Worm (Caenorhabditis elegans) whole organism, L1 larva: ENCODE measurements around the gene C09G9.1.

ENCODE experiments used
- F16B12.6 ChIP-seq: fragments of 150-350 bp; optimal IDR thresholded peaks from 2 replicates; lab custom pipeline; 2014; ENCODE audit warnings: missing biosample characterization, missing genetic modification characterization
- Y116A8C.19 ChIP-seq: sonication (generic microtip); optimal IDR thresholded peaks from 2 replicates; lab custom pipeline; 2016; ENCODE audit warnings: missing compliant biosample characterization, missing genetic modification characterization, borderline replicate concordance
- aly-2 ChIP-seq: fragments of 150-350 bp; optimal IDR thresholded peaks from 2 replicates; lab custom pipeline; 2014; ENCODE audit warnings: missing biosample characterization, missing genetic modification characterization
- ama-1 ChIP-seq: fragments of 150-350 bp; optimal IDR thresholded peaks from 2 replicates; lab custom pipeline; 2014
- blmp-1 ChIP-seq: fragments of 150-350 bp; optimal IDR thresholded peaks from 2 replicates; lab custom pipeline; 2014; ENCODE audit warnings: missing biosample characterization, missing genetic modification characterization
- ceh-63 ChIP-seq: fragments of 200-800 bp; sonication (Bioruptor generic); optimal IDR thresholded peaks from 2 replicates; lab custom pipeline; 2018; ENCODE audit warnings: mild to moderate bottlenecking, missing genetic modification characterization, missing compliant biosample characterization
- ceh-8 ChIP-seq: fragments of 200-800 bp; sonication (Bioruptor generic); optimal IDR thresholded peaks from 2 replicates; lab custom pipeline; 2018; ENCODE audit warnings: mild to moderate bottlenecking, missing genetic modification characterization, moderate library complexity, missing compliant biosample characterization
- ceh-82 ChIP-seq, 3 experiments: fragments of 150-350 bp in 1 of 3; sonication (generic microtip) in 2 of 3; optimal IDR thresholded peaks; 2 replicates each; lab custom pipeline; 2014 to 2017; ENCODE audit warnings: missing biosample characterization in 3 of 3, missing genetic modification characterization in 3 of 3
- ceh-88 ChIP-seq: fragments of 200-800 bp; sonication (Bioruptor generic); IDR thresholded peaks from 2 replicates; pipeline ENCODE4 v1.3.6; 2022; ENCODE audit warnings: missing genetic modification characterization, missing compliant biosample characterization
- ceh-90 ChIP-seq: sonication (generic microtip); optimal IDR thresholded peaks from 2 replicates; lab custom pipeline; 2016; ENCODE audit warnings: missing genetic modification characterization, missing compliant biosample characterization
- ces-1 ChIP-seq: fragments of 150-350 bp; optimal IDR thresholded peaks from 2 replicates; lab custom pipeline; 2014; ENCODE audit warnings: missing biosample characterization, missing genetic modification reagents, missing genetic modification characterization
- dpl-1 ChIP-seq, 3 experiments: fragments of 150-350 bp in 2 of 3; sonication (generic microtip) in 1 of 3; optimal IDR thresholded peaks; 2 replicates each; lab custom pipeline; 2014 to 2017; ENCODE audit warnings: missing biosample characterization in 3 of 3, missing genetic modification characterization in 3 of 3, missing genetic modification reagents in 3 of 3
- dsc-1 ChIP-seq: sonication (generic microtip); optimal IDR thresholded peaks from 2 replicates; lab custom pipeline; 2016; ENCODE audit warnings: mild to moderate bottlenecking, missing genetic modification characterization, missing compliant biosample characterization
- efl-1 ChIP-seq, 4 experiments: fragments of 150-350 bp; optimal IDR thresholded peaks in 3 of 4; peaks in 1 of 4; 1 replicate in 1 of 4; 2 replicates in 3 of 4; lab custom pipeline; 2014; ENCODE audit warnings: missing biosample characterization in 2 of 4, missing genetic modification characterization in 2 of 4, missing genetic modification reagents in 2 of 4
- egl-13 ChIP-seq: sonication (generic microtip); optimal IDR thresholded peaks from 2 replicates; lab custom pipeline; 2016; ENCODE audit warnings: missing genotype, missing genetic modification reagents, missing genetic modification characterization, missing compliant biosample characterization
- egl-27 ChIP-seq, 2 experiments: fragments of 150-350 bp in 1 of 2; sonication (generic microtip); optimal IDR thresholded peaks; 3 replicates each; lab custom pipeline; 2017 to 2018; ENCODE audit warnings: missing biosample characterization in 2 of 2, missing genetic modification characterization in 2 of 2, missing genetic modification reagents in 2 of 2
- elt-2 ChIP-seq: sonication (generic microtip); optimal IDR thresholded peaks from 2 replicates; lab custom pipeline; 2016; ENCODE audit warnings: missing genetic modification characterization, mild to moderate bottlenecking, inconsistent platforms, missing compliant biosample characterization, missing genetic modification reagents
- elt-3 ChIP-seq, 6 experiments: fragments of 150-350 bp in 1 of 6; sonication (generic microtip); optimal IDR thresholded peaks; 2 replicates each; lab custom pipeline; 2017 to 2018; ENCODE audit warnings: missing biosample characterization in 6 of 6, missing genetic modification characterization in 6 of 6, inconsistent platforms in 1 of 6
- fkh-10 ChIP-seq: sonication (generic microtip); optimal IDR thresholded peaks from 2 replicates; lab custom pipeline; 2017; ENCODE audit warnings: missing biosample characterization, missing genetic modification reagents, missing genetic modification characterization
- fos-1 ChIP-seq: fragments of 150-350 bp; optimal IDR thresholded peaks from 2 replicates; lab custom pipeline; 2014; ENCODE audit warnings: missing biosample characterization, missing genetic modification characterization
- grh-1 ChIP-seq: fragments of 200-800 bp; sonication (Bioruptor generic); IDR thresholded peaks from 2 replicates; pipeline ENCODE4 v1.3.6; 2022; ENCODE audit warnings: missing genetic modification reagents, missing genetic modification characterization, missing compliant biosample characterization
- hpl-2 ChIP-seq: fragments of 150-350 bp; optimal IDR thresholded peaks from 2 replicates; lab custom pipeline; 2014; ENCODE audit warnings: missing biosample characterization, missing genetic modification reagents, missing genetic modification characterization
- irx-1 ChIP-seq: sonication (generic microtip); optimal IDR thresholded peaks from 2 replicates; lab custom pipeline; 2016; ENCODE audit warnings: missing genetic modification characterization, missing compliant biosample characterization
- lin-13 ChIP-seq: fragments of 150-350 bp; optimal IDR thresholded peaks from 2 replicates; lab custom pipeline; 2014; ENCODE audit warnings: missing biosample characterization, missing genetic modification reagents, missing genetic modification characterization
- lin-14 ChIP-seq: fragments of 200-800 bp; sonication (Bioruptor generic); optimal IDR thresholded peaks from 2 replicates; lab custom pipeline; 2018; ENCODE audit warnings: mild to moderate bottlenecking, missing genetic modification characterization, moderate library complexity, missing compliant biosample characterization
- lin-39 ChIP-seq: fragments of 150-350 bp; optimal IDR thresholded peaks from 2 replicates; lab custom pipeline; 2014; ENCODE audit warnings: missing biosample characterization, missing genetic modification reagents, missing genetic modification characterization
- lsy-2 ChIP-seq, 2 experiments: fragments of 150-350 bp; optimal IDR thresholded peaks; 2 replicates each; lab custom pipeline; 2014; ENCODE audit warnings: missing biosample characterization in 2 of 2, missing genetic modification characterization in 2 of 2
- mab-9 ChIP-seq: fragments of 200-800 bp; sonication (Bioruptor generic); IDR thresholded peaks from 2 replicates; pipeline ENCODE4 v1.3.6; 2022; ENCODE audit warnings: missing genetic modification reagents, missing genetic modification characterization, missing compliant biosample characterization
- mdl-1 ChIP-seq, 2 experiments: fragments of 150-350 bp; optimal IDR thresholded peaks; 2 replicates each; lab custom pipeline; 2014 to 2017; ENCODE audit warnings: missing biosample characterization in 2 of 2, missing genetic modification characterization in 2 of 2, inconsistent platforms in 1 of 2
- mep-1 ChIP-seq: fragments of 150-350 bp; optimal IDR thresholded peaks from 2 replicates; lab custom pipeline; 2014; ENCODE audit warnings: missing biosample characterization, missing genetic modification characterization
- nhr-19 ChIP-seq: fragments of 200-800 bp; sonication (Bioruptor generic); conservative IDR thresholded peaks from 2 replicates; pipeline ENCODE4 v1.3.6; 2022; ENCODE audit warnings: missing genetic modification characterization, missing compliant biosample characterization
- nhr-20 ChIP-seq: sonication (generic microtip); optimal IDR thresholded peaks from 2 replicates; lab custom pipeline; 2016; ENCODE audit warnings: mild to moderate bottlenecking, missing genetic modification characterization, missing compliant biosample characterization
- nhr-28 ChIP-seq: fragments of 150-350 bp; optimal IDR thresholded peaks from 2 replicates; lab custom pipeline; 2014; ENCODE audit warnings: missing biosample characterization, missing genetic modification characterization
- nhr-47 ChIP-seq: sonication (generic microtip); optimal IDR thresholded peaks from 2 replicates; lab custom pipeline; 2016; ENCODE audit warnings: mild to moderate bottlenecking, missing genetic modification characterization, moderate library complexity, missing compliant biosample characterization
- nhr-71 ChIP-seq: sonication (generic microtip); optimal IDR thresholded peaks from 2 replicates; lab custom pipeline; 2016; ENCODE audit warnings: mild to moderate bottlenecking, missing genetic modification characterization, moderate library complexity, missing compliant biosample characterization
- nhr-77 ChIP-seq: fragments of 150-350 bp; optimal IDR thresholded peaks from 2 replicates; lab custom pipeline; 2014; ENCODE audit warnings: missing biosample characterization, missing genetic modification characterization
- nhr-85 ChIP-seq: sonication (generic microtip); peaks from one replicate; lab custom pipeline; 2016; ENCODE audit warnings: missing genetic modification characterization, inconsistent platforms, missing compliant biosample characterization
- nhr-90 ChIP-seq: sonication (generic microtip); optimal IDR thresholded peaks from 2 replicates; lab custom pipeline; 2016; ENCODE audit warnings: mild to moderate bottlenecking, missing genetic modification characterization, missing compliant biosample characterization; ENCODE audit not compliant: poor library complexity
- pax-3 ChIP-seq: fragments of 200-800 bp; sonication (Bioruptor generic); optimal IDR thresholded peaks from 2 replicates; lab custom pipeline; 2018; ENCODE audit warnings: mild to moderate bottlenecking, missing genetic modification characterization, moderate library complexity, missing compliant biosample characterization
- skn-1 ChIP-seq: fragments of 150-350 bp; optimal IDR thresholded peaks from 2 replicates; lab custom pipeline; 2014; ENCODE audit warnings: missing biosample characterization, missing genetic modification characterization
- snpc-4 ChIP-seq: fragments of 150-350 bp; optimal IDR thresholded peaks from 2 replicates; lab custom pipeline; 2014; ENCODE audit warnings: missing biosample characterization, missing genetic modification characterization
- snu-23 ChIP-seq: sonication (generic microtip); optimal IDR thresholded peaks from 2 replicates; lab custom pipeline; 2016; ENCODE audit warnings: missing genetic modification characterization, missing compliant biosample characterization
- sup-37 ChIP-seq: fragments of 200-800 bp; sonication (Bioruptor generic); optimal IDR thresholded peaks from 2 replicates; lab custom pipeline; 2018; ENCODE audit warnings: mild to moderate bottlenecking, missing genetic modification characterization, missing compliant biosample characterization
- swsn-7 ChIP-seq: sonication (generic microtip); optimal IDR thresholded peaks from 2 replicates; lab custom pipeline; 2016; ENCODE audit warnings: missing genetic modification characterization, missing compliant biosample characterization
- tlp-1 ChIP-seq: fragments of 150-350 bp; optimal IDR thresholded peaks from 2 replicates; lab custom pipeline; 2014; ENCODE audit warnings: missing biosample characterization, missing genetic modification characterization
- unc-30 ChIP-seq: sonication (generic microtip); optimal IDR thresholded peaks from 2 replicates; lab custom pipeline; 2017; ENCODE audit warnings: missing biosample characterization, missing genetic modification characterization
- unc-62 ChIP-seq: fragments of 150-350 bp; optimal IDR thresholded peaks from 2 replicates; lab custom pipeline; 2014; ENCODE audit warnings: missing biosample characterization, missing genetic modification reagents, missing genetic modification characterization
- unc-86 ChIP-seq: sonication (generic microtip); optimal IDR thresholded peaks from 2 replicates; lab custom pipeline; 2016; ENCODE audit warnings: missing genetic modification characterization, missing compliant biosample characterization
- xbp-1 ChIP-seq: sonication (generic microtip); optimal IDR thresholded peaks from 2 replicates; lab custom pipeline; 2016; ENCODE audit warnings: missing genetic modification characterization, missing compliant biosample characterization
- ztf-11 ChIP-seq, 2 experiments: sonication (generic microtip); optimal IDR thresholded peaks; 2 replicates each; lab custom pipeline; 2016 to 2017; ENCODE audit warnings: missing genetic modification characterization in 2 of 2, missing biosample characterization in 1 of 2, missing compliant biosample characterization in 1 of 2

Gene C09G9.1

DNA sequence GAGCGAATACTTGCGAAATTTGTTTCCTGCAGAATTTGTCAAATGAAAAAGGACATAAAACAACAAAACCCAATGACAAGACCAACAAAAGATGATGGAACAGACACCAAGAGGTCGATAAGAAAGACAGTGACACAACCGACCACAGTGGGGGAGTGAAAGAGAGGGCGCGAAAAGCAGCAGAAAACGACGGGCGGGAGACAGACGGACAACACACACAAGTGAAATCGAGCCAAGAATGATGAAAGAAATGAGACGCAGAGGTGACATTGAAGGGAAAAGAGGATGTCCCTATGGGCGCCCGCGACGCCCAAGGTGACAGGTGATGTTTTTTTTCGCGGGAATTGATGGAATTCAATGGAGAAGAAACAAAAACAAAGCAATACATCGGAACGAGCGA lies 807 bp upstream of the C09G9.1 start (continued):
- TF ChIP-seq snpc-4 (tag; lab: Kevin White, UChicago) (no peak), unc-30 (tag; lab: Kevin White, UChicago) (no peak), lin-13 (GFP tag; lab: Kevin White, UChicago) (no peak), ceh-82 (tag; optimal IDR thresholded peaks at IDR 0.05; lab: Kevin White, UChicago) (peak in 1 of 3 experiments; percentile 18), ceh-8 (GFP tag; lab: Kevin White, UChicago) (no peak), elt-2 (peak; percentile 39), egl-27 (tag; optimal IDR thresholded peaks at IDR 0.05; lab: Kevin White, UChicago) (peak in 1 of 2 experiments; percentile 14), elt-3 (tag; optimal IDR thresholded peaks at IDR 0.05; lab: Kevin White, UChicago) (peak in 1 of 6 experiments; percentile 58), unc-86 (tag; lab: Kevin White, UChicago) (no peak), ceh-88 (GFP tag; lab: Robert Waterston, UW) (no peak), aly-2 (no peak)
- TF ChIP-seq, all 84 proteins: peak for 26

DNA sequence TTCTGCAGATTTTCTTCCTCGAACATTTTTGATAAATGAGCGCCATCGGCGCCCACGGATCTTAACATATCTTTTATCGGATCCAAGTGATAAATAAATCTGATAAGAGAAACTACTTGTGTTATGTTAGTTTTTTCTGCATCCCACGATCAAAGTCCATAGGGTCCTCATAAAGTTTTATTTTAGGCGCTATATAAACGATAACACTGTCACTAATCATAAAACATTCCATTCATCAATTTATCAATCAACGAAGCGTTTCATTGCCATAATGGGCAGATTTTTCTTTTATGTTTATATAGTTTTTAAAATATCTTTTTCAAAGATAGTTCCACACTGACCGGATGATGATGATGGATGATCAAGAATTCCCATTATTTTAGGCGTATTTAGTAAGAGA lies 613 bp downstream of the C09G9.1 start:
- TF ChIP-seq Y116A8C.19 (tag; lab: Kevin White, UChicago): no peak
- no peak for TF ChIP-seq dsc-1
- TF ChIP-seq irx-1 (tag; lab: Kevin White, UChicago): no peak
- TF ChIP-seq elt-3 (tag; optimal IDR thresholded peaks at IDR 0.05; lab: Kevin White, UChicago): peak in 3 of 6 experiments; percentile 22 to 76 (median 71)
- TF ChIP-seq swsn-7: no peak
- no peak for TF ChIP-seq ceh-90 (tag; lab: Kevin White, UChicago)
- peak; percentile 61 for TF ChIP-seq nhr-90 (tag; lab: Kevin White, UChicago)
- no peak for TF ChIP-seq efl-1 (optimal IDR thresholded peaks at IDR 0.05; lab: Kevin White, UChicago)
- TF ChIP-seq efl-1 (GFP tag; optimal IDR thresholded peaks at IDR 0.05 in 1 of 2; lab: Kevin White, UChicago): peak in 1 of 2 experiments; percentile 71
- no peak for TF ChIP-seq ces-1
- no peak for TF ChIP-seq sup-37
- TF ChIP-seq nhr-71 (tag; lab: Kevin White, UChicago): peak; percentile 62
- peak; percentile 12 for TF ChIP-seq nhr-20 (tag; lab: Kevin White, UChicago)
- no peak for TF ChIP-seq nhr-77 (tag; lab: Kevin White, UChicago)
- TF ChIP-seq nhr-28: no peak
- TF ChIP-seq mab-9 (GFP tag; lab: Robert Waterston, UW): no peak
- TF ChIP-seq mep-1 (tag; lab: Kevin White, UChicago): no peak
- 0 out of 2 replicates have a peak, but pooled peaks have one; percentile 14 for TF ChIP-seq nhr-19 (GFP tag; lab: Robert Waterston, UW)
- no peak for TF ChIP-seq fkh-10 (GFP tag; lab: Kevin White, UChicago)
- TF ChIP-seq skn-1 (tag; lab: Kevin White, UChicago): no peak
- TF ChIP-seq unc-86 (tag; lab: Kevin White, UChicago): no peak
- no peak for TF ChIP-seq ama-1 (lab: Kevin White, UChicago)
- no peak for TF ChIP-seq fos-1 (tag; lab: Kevin White, UChicago)
- TF ChIP-seq lin-39: no peak
- no peak for TF ChIP-seq ceh-8 (GFP tag; lab: Kevin White, UChicago)
- peak; percentile 28 for TF ChIP-seq snu-23 (GFP tag; lab: Kevin White, UChicago)
- no peak for TF ChIP-seq F16B12.6 (tag; lab: Kevin White, UChicago)
- TF ChIP-seq nhr-85: peak; percentile 85
- no peak for TF ChIP-seq ceh-88 (GFP tag; lab: Robert Waterston, UW)
- TF ChIP-seq unc-62 (GFP tag; lab: Kevin White, UChicago): no peak
- TF ChIP-seq ceh-63 (GFP tag; lab: Kevin White, UChicago): no peak
- TF ChIP-seq lin-14: peak; percentile 46
- TF ChIP-seq mdl-1 (tag; optimal IDR thresholded peaks at IDR 0.05; lab: Kevin White, UChicago): no peak
- peak; percentile 38 for TF ChIP-seq blmp-1
- TF ChIP-seq ztf-11 (tag; optimal IDR thresholded peaks at IDR 0.05; lab: Kevin White, UChicago): no peak
- no peak for TF ChIP-seq lin-13 (GFP tag; lab: Kevin White, UChicago)
- no peak for TF ChIP-seq grh-1
- TF ChIP-seq lsy-2 (tag; optimal IDR thresholded peaks at IDR 0.05; lab: Kevin White, UChicago): no peak
- TF ChIP-seq pax-3 (tag; lab: Kevin White, UChicago): no peak
- TF ChIP-seq tlp-1 (tag; lab: Kevin White, UChicago): no peak
- no peak for TF ChIP-seq nhr-47 (tag; lab: Kevin White, UChicago)
- TF ChIP-seq xbp-1 (tag; lab: Kevin White, UChicago): no peak
- no peak for TF ChIP-seq egl-13
- TF ChIP-seq dpl-1 (GFP tag; optimal IDR thresholded peaks at IDR 0.05; lab: Kevin White, UChicago): no peak
- no peak for TF ChIP-seq hpl-2 (GFP tag; lab: Kevin White, UChicago)
